Fruit fly (Drosophila melanogaster): ENCODE data around the gene Chsy.
A peak's percentile ranks its signal among the peaks of the same experiment; 100 is the strongest.

Gene Chsy

DNA sequence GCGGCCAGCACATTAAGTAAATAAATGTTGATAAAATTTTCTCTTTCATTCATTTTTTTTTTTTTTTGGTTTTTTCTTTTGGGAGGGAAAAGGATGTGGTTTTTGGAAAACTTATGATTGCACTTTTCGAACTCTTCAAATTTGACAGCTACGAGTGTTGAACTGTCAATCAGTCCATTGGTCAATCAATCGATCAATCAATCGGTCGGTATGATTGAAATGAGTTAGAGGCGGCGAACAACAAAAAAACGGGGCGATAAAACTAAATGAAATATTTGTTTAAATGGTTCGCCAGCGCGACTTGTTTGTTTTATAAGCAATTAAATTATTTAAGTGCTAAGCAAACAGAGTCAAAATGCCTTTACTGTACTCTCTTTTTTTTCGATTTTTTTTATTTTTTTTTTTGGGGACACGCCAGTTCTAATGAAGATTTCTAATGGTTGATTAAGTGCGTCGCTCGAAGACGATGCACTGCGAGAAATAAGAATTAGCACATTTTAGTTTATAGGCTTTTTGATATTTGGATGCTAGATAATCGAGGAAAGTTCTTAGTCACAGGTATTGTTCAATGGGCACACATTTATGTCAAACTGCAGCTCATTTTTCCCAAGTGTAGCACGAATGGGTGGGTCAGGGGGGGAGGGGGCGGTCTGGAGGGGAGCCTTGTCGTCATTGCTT is 25.8 kb upstream of the Chsy start (continued):
- TF ChIP-seq CG6792 (GFP tag; optimal IDR thresholded peaks at IDR 0.05), result peak; percentile 31
- TF ChIP-seq CG11902 (GFP tag; optimal IDR thresholded peaks at IDR 0.05), result peak; percentile 2
- TF ChIP-seq salr (GFP tag; optimal IDR thresholded peaks at IDR 0.05), result no peak
- TF ChIP-seq Blimp-1 (GFP tag; optimal IDR thresholded peaks at IDR 0.05), result no peak
- TF ChIP-seq Sox15 (GFP tag; optimal IDR thresholded peaks at IDR 0.05), result peak; percentile 11
- TF ChIP-seq CG6808 (GFP tag; optimal IDR thresholded peaks at IDR 0.05), result no peak
- no peak for TF ChIP-seq CG9139 (GFP tag; optimal IDR thresholded peaks at IDR 0.05)
- TF ChIP-seq CG31627 (GFP tag; optimal IDR thresholded peaks at IDR 0.05), result peak; percentile 12
- TF ChIP-seq CG32006 (GFP tag; optimal IDR thresholded peaks at IDR 0.05), result peak; percentile 57
- TF ChIP-seq CG11294 (GFP tag; IDR thresholded peaks at IDR 0.05), result 0 out of 2 replicates have a peak, but pooled peaks have one; percentile 18
- peak; percentile 16 for TF ChIP-seq pdm3 (GFP tag; optimal IDR thresholded peaks at IDR 0.05)
- TF ChIP-seq CG8119 (GFP tag; IDR thresholded peaks at IDR 0.05), result no peak; the same call in 2 of the 3 replicates
- TF ChIP-seq esn (GFP tag; optimal IDR thresholded peaks at IDR 0.05), result peak; percentile 23
- no peak for TF ChIP-seq Lpt (GFP tag; optimal IDR thresholded peaks at IDR 0.05)
- no peak for TF ChIP-seq dsx (GFP tag; optimal IDR thresholded peaks at IDR 0.05; ENCODE audit: poor library complexity, severe bottlenecking)
- TF ChIP-seq cyc (GFP tag; optimal IDR thresholded peaks at IDR 0.05), result peak; percentile 9
- no peak for TF ChIP-seq CG8319 (GFP tag; optimal IDR thresholded peaks at IDR 0.05)
- TF ChIP-seq spab (GFP tag; optimal IDR thresholded peaks at IDR 0.05), result no peak
- TF ChIP-seq CG4318 (GFP tag; optimal IDR thresholded peaks at IDR 0.05), result peak; percentile 8
- no peak for TF ChIP-seq acj6 (GFP tag; optimal IDR thresholded peaks at IDR 0.05)
- TF ChIP-seq CG15336 (GFP tag; IDR thresholded peaks at IDR 0.05), result peak; percentile 38; the same call in 1 of the 2 replicates
- TF ChIP-seq CG10631 (GFP tag; optimal IDR thresholded peaks at IDR 0.05), result no peak

DNA sequence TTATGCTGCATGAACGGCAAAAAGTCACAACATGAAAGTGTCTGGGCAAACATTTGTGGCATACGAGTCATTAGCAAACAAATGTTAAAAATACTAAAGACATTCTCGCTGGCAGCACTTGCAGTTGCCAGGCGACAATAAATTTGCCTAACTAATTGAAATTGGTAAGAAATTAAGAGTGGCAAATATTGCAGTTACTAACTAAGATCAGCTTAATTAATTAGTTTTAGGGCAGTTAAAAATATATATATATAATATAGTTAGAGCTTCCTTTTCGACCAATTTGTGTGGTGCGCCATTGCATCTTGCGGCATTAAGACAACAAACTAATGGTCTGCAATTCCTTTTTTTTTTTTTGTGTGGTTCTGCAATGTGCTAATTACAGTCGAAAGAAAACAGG is 24.6 kb upstream of the Chsy start:
- peak; percentile 3 for TF ChIP-seq CG4318 (GFP tag; optimal IDR thresholded peaks at IDR 0.05)
- peak; percentile 87 for TF ChIP-seq CG6163 (GFP tag; IDR thresholded peaks at IDR 0.05)
- peak; percentile 3 for TF ChIP-seq Eip75B (GFP tag; optimal IDR thresholded peaks at IDR 0.05)
- TF ChIP-seq Eip93F (GFP tag; optimal IDR thresholded peaks at IDR 0.05), result no peak
- peak; percentile 80 for TF ChIP-seq CG15336 (GFP tag; IDR thresholded peaks at IDR 0.05)
- peak; percentile 34 for TF ChIP-seq Sox14 (GFP tag; optimal IDR thresholded peaks at IDR 0.05)
- peak; percentile 26 for TF ChIP-seq CG8632 (GFP tag; optimal IDR thresholded peaks at IDR 0.05)
- TF ChIP-seq CG11762 (GFP tag; optimal IDR thresholded peaks at IDR 0.05; ENCODE audit: insufficient read depth), result no peak
- TF ChIP-seq CG10631 (GFP tag; optimal IDR thresholded peaks at IDR 0.05), result peak; percentile 46
- no peak for TF ChIP-seq cyc (GFP tag; optimal IDR thresholded peaks at IDR 0.05)
- TF ChIP-seq svp (GFP tag), result peak; percentile 65
- TF ChIP-seq fd59A (GFP tag; optimal IDR thresholded peaks at IDR 0.05), result peak; percentile 18
- no peak for TF ChIP-seq spab (GFP tag; optimal IDR thresholded peaks at IDR 0.05)
- TF ChIP-seq CG31627 (GFP tag; optimal IDR thresholded peaks at IDR 0.05), result no peak
- peak; percentile 51 for TF ChIP-seq esn (GFP tag; optimal IDR thresholded peaks at IDR 0.05)
- TF ChIP-seq acj6 (GFP tag; optimal IDR thresholded peaks at IDR 0.05), result peak; percentile 42
- TF ChIP-seq topi (GFP tag; optimal IDR thresholded peaks at IDR 0.05), result peak; percentile 20
- TF ChIP-seq CG6808 (GFP tag; optimal IDR thresholded peaks at IDR 0.05), result no peak
- TF ChIP-seq CG1621 (tag; optimal IDR thresholded peaks at IDR 0.05), result no peak
- TF ChIP-seq CG11902 (GFP tag; optimal IDR thresholded peaks at IDR 0.05), result no peak
- TF ChIP-seq lz (GFP tag; optimal IDR thresholded peaks at IDR 0.05), result peak; percentile 17
- peak; percentile 45 for TF ChIP-seq net (GFP tag; optimal IDR thresholded peaks at IDR 0.05)
- TF ChIP-seq OdsH (GFP tag; optimal IDR thresholded peaks at IDR 0.05), result peak; percentile 53
- peak; percentile 35 for TF ChIP-seq Smox (GFP tag; optimal IDR thresholded peaks at IDR 0.05)
- 0 out of 2 replicates have a peak, but pooled peaks have one; percentile 35 for TF ChIP-seq CG11294 (GFP tag; IDR thresholded peaks at IDR 0.05)
- TF ChIP-seq fkh (GFP tag; optimal IDR thresholded peaks at IDR 0.05), result no peak
- TF ChIP-seq achi (GFP tag; optimal IDR thresholded peaks at IDR 0.05), result peak; percentile 69
- peak; percentile 52 for TF ChIP-seq Met (GFP tag; optimal IDR thresholded peaks at IDR 0.05)
- peak; percentile 79 for TF ChIP-seq Eip78C (GFP tag)
- TF ChIP-seq Lpt (GFP tag; optimal IDR thresholded peaks at IDR 0.05), result peak; percentile 6
- TF ChIP-seq Sox102F (GFP tag; optimal IDR thresholded peaks at IDR 0.05), result peak; percentile 44
- peak; percentile 49 for TF ChIP-seq Hr4 (GFP tag; optimal IDR thresholded peaks at IDR 0.05)
- peak; percentile 69 for TF ChIP-seq CG32006 (GFP tag; optimal IDR thresholded peaks at IDR 0.05)
- TF ChIP-seq CG6276 (GFP tag; optimal IDR thresholded peaks at IDR 0.05), result peak; percentile 66
- no peak for TF ChIP-seq Hr38 (GFP tag; optimal IDR thresholded peaks at IDR 0.05)
- TF ChIP-seq CG7368 (GFP tag; optimal IDR thresholded peaks at IDR 0.05), result no peak
- TF ChIP-seq CG8119 (GFP tag; IDR thresholded peaks at IDR 0.05), result peak; percentile 82
- TF ChIP-seq ss (GFP tag; optimal IDR thresholded peaks at IDR 0.05), result no peak
- peak; percentile 6 for TF ChIP-seq CG10669 (GFP tag; optimal IDR thresholded peaks at IDR 0.05)

Measured in whole organism, prepupa.